Fruit fly (Drosophila melanogaster) whole organism, embryonic: ENCODE measurements around the gene CG8925.

ENCODE experiments used
- Atf3 ChIP-seq: fragments of 200-800 bp; sonication (Bioruptor generic); optimal IDR thresholded peaks from 3 replicates; lab custom pipeline; 2016; ENCODE audit warnings: missing biosample characterization, missing genetic modification characterization
- Awh ChIP-seq: fragments of 200-800 bp; sonication (Bioruptor generic); IDR thresholded peaks from 2 replicates; pipeline ENCODE4, ENCODE4 v1.3.6; 2022; ENCODE audit warnings: missing biosample characterization, missing genetic modification characterization
- B-H2 ChIP-seq: fragments of 200-800 bp; sonication (Bioruptor generic); optimal IDR thresholded peaks from 2 replicates; lab custom pipeline; 2018; ENCODE audit warnings: missing biosample characterization, mild to moderate bottlenecking, missing genetic modification characterization
- CG11456 ChIP-seq: fragments of 200-800 bp; sonication (Bioruptor generic); IDR thresholded peaks from 3 replicates; pipeline ENCODE4 v1.3.6; 2022; ENCODE audit warnings: missing biosample characterization, missing genetic modification characterization
- CG14014 ChIP-seq: fragments of 200-800 bp; sonication (Bioruptor generic); IDR thresholded peaks from 2 replicates; pipeline ENCODE4 v1.3.6; 2022; ENCODE audit warnings: missing biosample characterization, missing genetic modification characterization
- CG14050 ChIP-seq: fragments of 200-800 bp; sonication (Bioruptor generic); IDR thresholded peaks from 3 replicates; pipeline ENCODE4 v1.3.6; 2022; ENCODE audit warnings: missing biosample characterization, missing genetic modification characterization
- CG14667 ChIP-seq: fragments of 200-800 bp; sonication (Bioruptor generic); IDR thresholded peaks from 2 replicates; pipeline ENCODE4 v1.3.6; 2022; ENCODE audit warnings: missing biosample characterization, missing genetic modification characterization
- CG14860 ChIP-seq: fragments of 200-800 bp; sonication (Bioruptor generic); IDR thresholded peaks from 3 replicates; pipeline ENCODE4 v1.3.6; 2022; ENCODE audit warnings: missing biosample characterization, missing genetic modification characterization; ENCODE audit not compliant: partially characterized antibody
- CG15696 ChIP-seq: fragments of 200-800 bp; sonication (Bioruptor generic); optimal IDR thresholded peaks from 2 replicates; lab custom pipeline; 2019; ENCODE audit warnings: missing biosample characterization, mild to moderate bottlenecking, missing genetic modification characterization, moderate library complexity
- CG17912 ChIP-seq: fragments of 200-800 bp; sonication (Bioruptor generic); optimal IDR thresholded peaks from 2 replicates; lab custom pipeline; 2018; ENCODE audit warnings: missing biosample characterization, mild to moderate bottlenecking, missing genetic modification characterization
- CG32532 ChIP-seq: fragments of 200-800 bp; sonication (Bioruptor generic); IDR thresholded peaks from 2 replicates; pipeline ENCODE4 v1.3.6; 2022; ENCODE audit warnings: missing biosample characterization, missing genetic modification characterization
- CG3281 ChIP-seq: fragments of 200-800 bp; sonication (Bioruptor generic); optimal IDR thresholded peaks from 3 replicates; lab custom pipeline; 2017; ENCODE audit warnings: missing biosample characterization, mild to moderate bottlenecking, missing genetic modification characterization
- CG3995 ChIP-seq: fragments of 200-800 bp; sonication (Bioruptor generic); optimal IDR thresholded peaks from 3 replicates; lab custom pipeline; 2016; ENCODE audit warnings: missing biosample characterization, missing genetic modification characterization
- CG4730 ChIP-seq: fragments of 200-800 bp; sonication (Bioruptor generic); IDR thresholded peaks from 2 replicates; pipeline ENCODE4 v1.3.6; 2022; ENCODE audit warnings: missing biosample characterization, missing genetic modification characterization
- CG6791 ChIP-seq: fragments of 200-800 bp; sonication (Bioruptor generic); IDR thresholded peaks from 3 replicates; pipeline ENCODE4 v1.3.6; 2022; ENCODE audit warnings: missing biosample characterization, missing genetic modification characterization; ENCODE audit not compliant: partially characterized antibody
- CG9215 ChIP-seq: fragments of 200-800 bp; sonication (Bioruptor generic); IDR thresholded peaks from 2 replicates; pipeline ENCODE4 v1.3.6; 2022; ENCODE audit warnings: missing biosample characterization, missing genetic modification characterization
- CTCF ChIP-seq: fragments of 200-800 bp; sonication (Bioruptor generic); optimal IDR thresholded peaks from 2 replicates; lab custom pipeline; 2017; ENCODE audit warnings: missing biosample characterization, mild to moderate bottlenecking, missing genetic modification characterization, moderate library complexity
- Deaf1 ChIP-seq: fragments of 200-800 bp; optimal IDR thresholded peaks from 3 replicates; lab custom pipeline; 2019; ENCODE audit warnings: missing biosample characterization, mild to moderate bottlenecking, missing genetic modification characterization, moderate library complexity
- Dip2 ChIP-seq: fragments of 200-800 bp; sonication (Bioruptor generic); IDR thresholded peaks from 2 replicates; pipeline ENCODE4 v1.3.6; 2022; ENCODE audit warnings: missing biosample characterization, missing genetic modification characterization
- Dip3 ChIP-seq: fragments of 200-800 bp; sonication (Bioruptor generic); optimal IDR thresholded peaks from 3 replicates; lab custom pipeline; 2016; ENCODE audit warnings: missing biosample characterization, missing genetic modification characterization
- Fer1 ChIP-seq: fragments of 200-800 bp; sonication (Bioruptor generic); optimal IDR thresholded peaks from 2 replicates; lab custom pipeline; 2017; ENCODE audit warnings: missing biosample characterization, mild to moderate bottlenecking, missing genetic modification characterization
- Gsc ChIP-seq: fragments of 200-800 bp; sonication (Bioruptor generic); IDR thresholded peaks from 2 replicates; pipeline ENCODE4 v1.3.6; 2022; ENCODE audit warnings: missing biosample characterization, missing genetic modification characterization
- H15 ChIP-seq: fragments of 200-800 bp; sonication (Bioruptor generic); IDR thresholded peaks from 3 replicates; pipeline ENCODE4 v1.3.6; 2022; ENCODE audit warnings: missing biosample characterization, missing genetic modification characterization
- HLH4C ChIP-seq: fragments of 200-800 bp; sonication (Bioruptor generic); IDR thresholded peaks from 3 replicates; pipeline ENCODE4 v1.3.6; 2022; ENCODE audit warnings: missing biosample characterization, missing genetic modification characterization; ENCODE audit not compliant: partially characterized antibody
- Hand ChIP-seq: fragments of 200-800 bp; sonication (Bioruptor generic); optimal IDR thresholded peaks from 2 replicates; lab custom pipeline; 2017; ENCODE audit warnings: mild to moderate bottlenecking, missing biosample characterization, missing genetic modification reagents, missing genetic modification characterization
- Nf-YA ChIP-seq: fragments of 200-800 bp; sonication (Bioruptor generic); IDR thresholded peaks from 2 replicates; pipeline ENCODE4 v1.3.6; 2022; ENCODE audit warnings: missing biosample characterization, missing genetic modification characterization
- Nf-YB ChIP-seq: fragments of 200-800 bp; sonication (Bioruptor generic); optimal IDR thresholded peaks from 3 replicates; lab custom pipeline; 2019; ENCODE audit warnings: missing biosample characterization, mild to moderate bottlenecking, missing genetic modification characterization, moderate library complexity
- Six4 ChIP-seq: fragments of 200-800 bp; sonication (Bioruptor generic); optimal IDR thresholded peaks from 2 replicates; lab custom pipeline; 2016; ENCODE audit warnings: missing biosample characterization, missing genetic modification characterization
- Sry-δ ChIP-seq: fragments of 200-800 bp; sonication (Bioruptor generic); optimal IDR thresholded peaks from 2 replicates; lab custom pipeline; 2016; ENCODE audit warnings: missing biosample characterization, missing genetic modification characterization
- Taf1 ChIP-seq: fragments of 200-800 bp; sonication (Bioruptor generic); IDR thresholded peaks from 2 replicates; pipeline ENCODE4 v1.3.6; 2022; ENCODE audit warnings: missing biosample characterization, missing genetic modification characterization
- YL-1 ChIP-seq: fragments of 200-800 bp; sonication (Bioruptor generic); optimal IDR thresholded peaks from 3 replicates; lab custom pipeline; 2017; ENCODE audit warnings: missing biosample characterization, mild to moderate bottlenecking, missing genetic modification characterization
- ara ChIP-seq: fragments of 200-800 bp; sonication (Bioruptor generic); IDR thresholded peaks from 2 replicates; pipeline ENCODE4 v1.3.6; 2022; ENCODE audit warnings: missing biosample characterization, missing genetic modification characterization
- ash1 ChIP-seq: fragments of 200-800 bp; sonication (Bioruptor generic); optimal IDR thresholded peaks from 2 replicates; lab custom pipeline; 2018; ENCODE audit warnings: missing biosample characterization, mild to moderate bottlenecking, missing genetic modification characterization
- cad ChIP-seq: fragments of >200 bp; optimal IDR thresholded peaks from 2 replicates; lab custom pipeline; 2017; ENCODE audit warnings: missing biosample characterization, missing genetic modification characterization
- cg ChIP-seq: fragments of 200-800 bp; sonication (Bioruptor generic); optimal IDR thresholded peaks from 3 replicates; lab custom pipeline; 2019; ENCODE audit warnings: missing biosample characterization, mild to moderate bottlenecking, missing genetic modification characterization, moderate library complexity
- gfzf ChIP-seq: fragments of 200-800 bp; sonication (Bioruptor generic); optimal IDR thresholded peaks from 2 replicates; lab custom pipeline; 2016; ENCODE audit warnings: missing biosample characterization, mild to moderate bottlenecking, missing genetic modification characterization, moderate library complexity
- knrl ChIP-seq: fragments of 200-800 bp; sonication (Bioruptor generic); IDR thresholded peaks from 3 replicates; pipeline ENCODE4 v1.3.6; 2022; ENCODE audit warnings: missing biosample characterization, missing genetic modification characterization; ENCODE audit not compliant: partially characterized antibody
- lbe ChIP-seq: fragments of 200-800 bp; sonication (Bioruptor generic); optimal IDR thresholded peaks from 2 replicates; lab custom pipeline; 2016; ENCODE audit warnings: missing biosample characterization, mild to moderate bottlenecking, missing genetic modification characterization
- lov ChIP-seq, 2 experiments: fragments of 200-800 bp in 1 of 2; fragments of >200 bp in 1 of 2; sonication (Bioruptor generic) in 1 of 2; IDR thresholded peaks in 1 of 2; optimal IDR thresholded peaks in 1 of 2; 2 replicates in 1 of 2; 3 replicates in 1 of 2; pipeline versions ENCODE4 v1.3.6 to Lab custom; 2017 to 2022; ENCODE audit warnings: missing biosample characterization in 1 of 2, missing genetic modification characterization in 1 of 2
- onecut ChIP-seq: fragments of 200-800 bp; sonication (Bioruptor generic); IDR thresholded peaks from 2 replicates; pipeline ENCODE4 v1.3.6; 2022; ENCODE audit warnings: missing biosample characterization, missing genetic modification characterization
- pb ChIP-seq: fragments of 200-800 bp; sonication (Bioruptor generic); optimal IDR thresholded peaks from 3 replicates; lab custom pipeline; 2016; ENCODE audit warnings: missing biosample characterization, missing genetic modification characterization
- rib ChIP-seq: fragments of 200-800 bp; sonication (Bioruptor generic); IDR thresholded peaks from 2 replicates; pipeline ENCODE4 v1.3.6; 2022; ENCODE audit warnings: missing biosample characterization, missing genetic modification characterization
- schlank ChIP-seq: fragments of 200-800 bp; sonication (Bioruptor generic); optimal IDR thresholded peaks from 2 replicates; lab custom pipeline; 2018; ENCODE audit warnings: missing biosample characterization, mild to moderate bottlenecking, missing genetic modification characterization
- sim ChIP-seq: fragments of 200-800 bp; sonication (Bioruptor generic); IDR thresholded peaks from 2 replicates; pipeline ENCODE4 v1.3.6; 2022; ENCODE audit warnings: missing biosample characterization, missing genetic modification characterization
- sima ChIP-seq: fragments of 200-800 bp; sonication (Bioruptor generic); optimal IDR thresholded peaks from 2 replicates; lab custom pipeline; 2016; ENCODE audit warnings: missing biosample characterization, missing genetic modification characterization
- slou ChIP-seq: fragments of 200-800 bp; sonication (Bioruptor generic); optimal IDR thresholded peaks from 3 replicates; lab custom pipeline; 2016; ENCODE audit warnings: missing biosample characterization, missing genetic modification characterization
- tio ChIP-seq: fragments of 200-800 bp; sonication (Bioruptor generic); optimal IDR thresholded peaks from 2 replicates; lab custom pipeline; 2017; ENCODE audit warnings: missing biosample characterization, missing genetic modification characterization, inconsistent platforms
- trh ChIP-seq: fragments of 200-800 bp; sonication (Bioruptor generic); optimal IDR thresholded peaks from 2 replicates; lab custom pipeline; 2016; ENCODE audit warnings: missing biosample characterization, missing genetic modification characterization
- vnd ChIP-seq: fragments of 200-800 bp; sonication (Bioruptor generic); IDR thresholded peaks from 3 replicates; pipeline ENCODE4 v1.3.6; 2022; ENCODE audit warnings: missing biosample characterization, missing genetic modification characterization; ENCODE audit not compliant: partially characterized antibody
- zfh2 ChIP-seq: fragments of 200-800 bp; sonication (Bioruptor generic); optimal IDR thresholded peaks from 2 replicates; lab custom pipeline; 2016; ENCODE audit warnings: missing biosample characterization, missing genetic modification characterization

The CG8925 gene

DNA sequence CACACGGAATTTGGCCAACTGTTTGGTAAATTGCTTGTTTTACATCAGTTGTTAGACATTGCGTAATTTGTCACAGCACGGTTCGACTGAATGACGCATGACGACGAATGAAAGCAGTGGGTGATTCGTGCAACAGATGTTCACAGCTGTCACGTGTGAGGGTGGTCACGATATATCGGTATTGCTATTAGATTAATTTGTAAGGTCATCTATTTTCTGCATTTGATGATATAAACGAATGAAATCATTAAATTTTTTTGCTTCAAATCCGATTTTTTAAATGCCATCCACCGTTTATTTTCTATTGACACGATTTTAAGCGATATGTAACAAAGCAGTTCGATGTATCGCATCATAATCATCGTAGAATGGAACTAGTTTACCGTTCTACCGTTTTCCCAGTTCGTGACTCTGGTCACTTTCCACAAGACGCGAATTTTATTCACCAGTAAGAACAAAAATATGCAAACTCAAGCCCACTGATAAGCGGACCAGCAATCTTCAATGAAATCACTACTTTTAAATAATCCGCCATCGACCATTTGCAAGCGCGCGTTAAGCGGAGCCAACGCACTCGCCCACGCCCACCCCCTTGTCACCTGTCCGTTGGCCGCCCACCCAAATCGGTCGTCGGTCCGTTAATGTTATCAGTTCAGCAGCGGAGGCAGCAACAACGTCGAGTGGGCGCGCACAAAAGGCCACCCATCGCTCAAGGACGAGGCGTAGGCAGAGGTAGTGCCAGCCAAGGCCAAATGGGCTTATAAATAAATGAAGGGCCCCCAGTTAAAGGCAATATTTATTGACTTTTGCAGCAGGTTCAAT is 24.9 kb upstream of the CG8925 start, which contains the start of the genes Mic26-27 and CG5916:
Gene Mic26-27, minus strand, starts transcription at position 224 of the 822 bp plus-strand sequence.
Gene CG5916, plus strand, starts transcription at position 398 of the 822 bp plus-strand sequence.
- peak; percentile 88 for TF ChIP-seq zfh2 (GFP tag; lab: Kevin White, UChicago)
- TF ChIP-seq cad: no peak
- peak; percentile 87 for TF ChIP-seq ara (GFP tag; lab: Robert Waterston, UW)
- no peak for TF ChIP-seq rib (GFP tag; lab: Robert Waterston, UW)
- no peak for TF ChIP-seq Awh
- no peak for TF ChIP-seq sim (GFP tag; lab: Robert Waterston, UW)
- TF ChIP-seq CG17912: no peak
- no peak for TF ChIP-seq trh (GFP tag; lab: Kevin White, UChicago)
- peak; percentile 83 for TF ChIP-seq onecut (GFP tag; lab: Robert Waterston, UW)
- TF ChIP-seq CG11456 (GFP tag; lab: Robert Waterston, UW): peak; percentile 80; the same call in 2 of the 3 replicates
- no peak for TF ChIP-seq CTCF
- peak; percentile 41 for TF ChIP-seq Six4
- TF ChIP-seq Deaf1 (tag; lab: Kevin White, UChicago): peak; percentile 16
- peak; percentile 69 for TF ChIP-seq CG14667
- peak; percentile 92 for TF ChIP-seq gfzf (GFP tag; lab: Kevin White, UChicago)
- no peak for TF ChIP-seq Hand (GFP tag; lab: Kevin White, UChicago)
- TF ChIP-seq knrl (GFP tag; lab: Robert Waterston, UW): peak; percentile 100
- peak; percentile 79 for TF ChIP-seq CG9215 (GFP tag; lab: Robert Waterston, UW)
- peak; percentile 67 for TF ChIP-seq CG32532 (GFP tag; lab: Robert Waterston, UW)
- peak; percentile 90 for TF ChIP-seq CG15696
- TF ChIP-seq Nf-YB: no peak
- TF ChIP-seq YL-1 (GFP tag; lab: Kevin White, UChicago): peak; percentile 79
- peak; percentile 79 for TF ChIP-seq Dip3
- no peak for TF ChIP-seq schlank
- TF ChIP-seq CG14860 (GFP tag; lab: Robert Waterston, UW): peak; percentile 100
- TF ChIP-seq CG3995 (GFP tag; lab: Kevin White, UChicago): peak; percentile 96
- 0 out of 2 replicates have a peak, but pooled peaks have one; percentile 14 for TF ChIP-seq Dip2 (GFP tag; lab: Robert Waterston, UW)
- peak; percentile 100 for TF ChIP-seq vnd (GFP tag; lab: Robert Waterston, UW)
- TF ChIP-seq CG6791 (GFP tag; lab: Robert Waterston, UW): peak; percentile 98
- peak; percentile 70 for TF ChIP-seq tio (GFP tag; lab: Kevin White, UChicago)
- peak; percentile 81 for TF ChIP-seq Atf3
- TF ChIP-seq CG14014 (GFP tag; lab: Robert Waterston, UW): peak; percentile 35; the same call in 1 of the 2 replicates
- TF ChIP-seq Sry-δ (GFP tag; lab: Kevin White, UChicago): peak; percentile 94
- TF ChIP-seq lbe (GFP tag; lab: Kevin White, UChicago): peak; percentile 64
- no peak for TF ChIP-seq ash1 (GFP tag; lab: Kevin White, UChicago)
- TF ChIP-seq CG4730 (GFP tag; lab: Robert Waterston, UW): peak; percentile 71
- TF ChIP-seq Gsc (GFP tag; lab: Robert Waterston, UW): peak; percentile 69
- peak; percentile 59 for TF ChIP-seq Taf1
- TF ChIP-seq CG14050 (GFP tag; lab: Robert Waterston, UW): peak; percentile 58; the same call in 2 of the 3 replicates
- TF ChIP-seq CG3281 (GFP tag; lab: Kevin White, UChicago): no peak
- peak; percentile 100 for TF ChIP-seq HLH4C (GFP tag; lab: Robert Waterston, UW)
- no peak for TF ChIP-seq cg (GFP tag; lab: Kevin White, UChicago)
- TF ChIP-seq Fer1 (GFP tag; lab: Kevin White, UChicago): no peak
- TF ChIP-seq slou (GFP tag; lab: Kevin White, UChicago): peak; percentile 58
- no peak for TF ChIP-seq Nf-YA
- TF ChIP-seq pb: peak; percentile 71
- no peak for TF ChIP-seq B-H2 (GFP tag; lab: Kevin White, UChicago)
- peak; percentile 92 for TF ChIP-seq H15 (GFP tag; lab: Robert Waterston, UW)
- TF ChIP-seq sima (GFP tag; lab: Kevin White, UChicago): peak; percentile 1
- TF ChIP-seq lov (optimal IDR thresholded peaks at IDR 0.05; lab: Kevin White, UChicago): no peak
- peak; percentile 88; the same call in 1 of the 3 replicates for TF ChIP-seq lov (GFP tag; IDR thresholded peaks at IDR 0.05; lab: Robert Waterston, UW)
